Worm (Caenorhabditis elegans) whole organism, young adult: ENCODE data around the gene F55A11.8.
"Not testable (repeated sequence)": the region's sequence is repeated elsewhere in the genome, so short reads cannot be mapped to it uniquely, and the experiment has no call there.

Experiments
- B0336.3 ChIP-seq: fragments of 200-800 bp; sonication (Bioruptor generic); IDR thresholded peaks from 2 replicates; pipeline ENCODE4 v1.3.6; 2022; ENCODE audit warnings: missing genetic modification characterization, missing compliant biosample characterization
- C06A6.2 ChIP-seq: fragments of 200-800 bp; sonication (Bioruptor generic); conservative IDR thresholded peaks from 2 replicates; pipeline ENCODE4 v1.3.6; 2022; ENCODE audit warnings: missing genetic modification characterization, missing compliant biosample characterization
- F23B12.7 ChIP-seq: sonication (generic microtip); optimal IDR thresholded peaks from 2 replicates; lab custom pipeline; 2017; ENCODE audit warnings: missing genetic modification characterization, mild to moderate bottlenecking, missing compliant biosample characterization, antibody characterized with exemption, moderate library complexity; ENCODE audit not compliant: insufficient read depth
- F37B4.10 ChIP-seq: fragments of 200-800 bp; sonication (Bioruptor generic); IDR thresholded peaks from 2 replicates; pipeline ENCODE4 v1.3.6; 2022; ENCODE audit warnings: missing genetic modification characterization, missing compliant biosample characterization
- F52B5.7 ChIP-seq: sonication (generic microtip); optimal IDR thresholded peaks from 2 replicates; lab custom pipeline; 2016; ENCODE audit warnings: mild to moderate bottlenecking, missing genetic modification characterization, missing compliant biosample characterization
- F57A8.1 ChIP-seq: fragments of 200-800 bp; sonication (Bioruptor generic); optimal IDR thresholded peaks from 2 replicates; lab custom pipeline; 2018; ENCODE audit warnings: mild to moderate bottlenecking, missing genetic modification characterization, moderate library complexity, missing compliant biosample characterization
- K11D2.4 ChIP-seq: fragments of 200-800 bp; sonication (Bioruptor generic); IDR thresholded peaks from 2 replicates; pipeline ENCODE4 v1.3.6; 2022; ENCODE audit warnings: missing genetic modification reagents, missing genetic modification characterization, missing compliant biosample characterization
- Y95B8A.8 ChIP-seq: fragments of 200-800 bp; sonication (Bioruptor generic); IDR thresholded peaks from 2 replicates; pipeline ENCODE4 v1.3.6; 2022; ENCODE audit warnings: missing genetic modification reagents, missing genetic modification characterization, missing compliant biosample characterization
- ZK185.1 ChIP-seq: sonication (generic microtip); optimal IDR thresholded peaks from 2 replicates; lab custom pipeline; 2016; ENCODE audit warnings: mild to moderate bottlenecking, missing genetic modification characterization, missing compliant biosample characterization; ENCODE audit not compliant: poor library complexity, severe bottlenecking
- akir-1 ChIP-seq: fragments of 200-800 bp; sonication (Bioruptor generic); optimal IDR thresholded peaks from 2 replicates; lab custom pipeline; 2018; ENCODE audit warnings: mild to moderate bottlenecking, missing genetic modification characterization, moderate library complexity, missing compliant biosample characterization
- ama-1 ChIP-seq, 3 experiments: fragments of 150-350 bp in 1 of 3; sonication (generic microtip) in 2 of 3; optimal IDR thresholded peaks; 2 replicates each; lab custom pipeline; 2014 to 2018; ENCODE audit warnings: missing biosample characterization in 2 of 3, missing genetic modification characterization in 2 of 3, missing genetic modification reagents in 2 of 3
- atf-7 ChIP-seq: sonication (generic microtip); optimal IDR thresholded peaks from 2 replicates; lab custom pipeline; 2017; ENCODE audit warnings: mild to moderate bottlenecking, missing genetic modification characterization, missing compliant biosample characterization
- attf-3 ChIP-seq: fragments of 200-800 bp; sonication (Bioruptor generic); conservative IDR thresholded peaks from 2 replicates; pipeline ENCODE4 v1.3.6; 2022; ENCODE audit warnings: missing genetic modification reagents, missing genetic modification characterization, missing compliant biosample characterization
- attf-5 ChIP-seq: fragments of 200-800 bp; sonication (Bioruptor generic); optimal IDR thresholded peaks from 2 replicates; lab custom pipeline; 2018; ENCODE audit warnings: mild to moderate bottlenecking, missing genetic modification characterization, missing compliant biosample characterization
- cebp-1 ChIP-seq, 2 experiments: fragments of 200-800 bp in 1 of 2; sonication (Bioruptor generic) in 1 of 2; sonication (generic microtip) in 1 of 2; IDR thresholded peaks in 1 of 2; optimal IDR thresholded peaks in 1 of 2; 2 replicates each; pipeline versions ENCODE4 v1.3.6 to Lab custom; 2017 to 2022; ENCODE audit warnings: missing compliant biosample characterization in 2 of 2, missing genetic modification characterization in 2 of 2, mild to moderate bottlenecking in 1 of 2, missing genetic modification reagents in 1 of 2, moderate library complexity in 1 of 2
- ceh-27 ChIP-seq: fragments of 200-800 bp; sonication (Bioruptor generic); optimal IDR thresholded peaks from 2 replicates; lab custom pipeline; 2018; ENCODE audit warnings: mild to moderate bottlenecking, missing genetic modification characterization, moderate library complexity, missing compliant biosample characterization
- die-1 ChIP-seq: sonication (generic microtip); optimal IDR thresholded peaks from 2 replicates; lab custom pipeline; 2016; ENCODE audit warnings: missing genotype, mild to moderate bottlenecking, missing genetic modification characterization, missing compliant biosample characterization
- egrh-3 ChIP-seq: fragments of 200-800 bp; sonication (Bioruptor generic); IDR thresholded peaks from 2 replicates; pipeline ENCODE4 v1.3.6; 2022; ENCODE audit warnings: missing genetic modification reagents, missing genetic modification characterization, missing compliant biosample characterization
- ets-4 ChIP-seq: fragments of 200-800 bp; sonication (Bioruptor generic); optimal IDR thresholded peaks from 2 replicates; lab custom pipeline; 2018; ENCODE audit warnings: mild to moderate bottlenecking, missing genetic modification characterization, missing compliant biosample characterization
- hrde-1 ChIP-seq: sonication (generic microtip); optimal IDR thresholded peaks from 2 replicates; lab custom pipeline; 2016; ENCODE audit warnings: missing genetic modification characterization, mild to moderate bottlenecking, missing compliant biosample characterization, moderate library complexity, missing genotype, missing genetic modification reagents, borderline replicate concordance
- hsf-1 ChIP-seq: fragments of 200-800 bp; sonication (Bioruptor generic); IDR thresholded peaks from 2 replicates; pipeline ENCODE4 v1.3.6; 2022; ENCODE audit warnings: missing genetic modification reagents, missing genetic modification characterization, missing compliant biosample characterization
- let-526 ChIP-seq: fragments of 200-800 bp; sonication (Bioruptor generic); IDR thresholded peaks from 2 replicates; pipeline ENCODE4 v1.3.6; 2022; ENCODE audit warnings: missing genetic modification reagents, missing genetic modification characterization, missing compliant biosample characterization
- lin-26 ChIP-seq: fragments of 200-800 bp; sonication (Bioruptor generic); IDR thresholded peaks from 2 replicates; pipeline ENCODE4 v1.3.6; 2022; ENCODE audit warnings: missing genetic modification reagents, missing genetic modification characterization, missing compliant biosample characterization
- lin-40 ChIP-seq: sonication (generic microtip); optimal IDR thresholded peaks from 2 replicates; lab custom pipeline; 2016; ENCODE audit warnings: missing genetic modification characterization, mild to moderate bottlenecking, missing compliant biosample characterization, missing genotype, missing genetic modification reagents
- lsl-1 ChIP-seq: fragments of 200-800 bp; sonication (Bioruptor generic); optimal IDR thresholded peaks from 2 replicates; lab custom pipeline; 2018; ENCODE audit warnings: mild to moderate bottlenecking, missing genetic modification characterization, moderate library complexity, missing compliant biosample characterization
- madf-6 ChIP-seq: fragments of 200-800 bp; sonication (Bioruptor generic); IDR thresholded peaks from 2 replicates; pipeline ENCODE4 v1.3.6; 2022; ENCODE audit warnings: missing genetic modification reagents, missing genetic modification characterization, missing compliant biosample characterization
- mel-28 ChIP-seq: sonication (generic microtip); optimal IDR thresholded peaks from 2 replicates; lab custom pipeline; 2016; ENCODE audit warnings: borderline replicate concordance, mild to moderate bottlenecking, missing genetic modification characterization, missing compliant biosample characterization
- nfyb-1 ChIP-seq: fragments of 200-800 bp; sonication (Bioruptor generic); IDR thresholded peaks from 2 replicates; pipeline ENCODE4 v1.3.6; 2022; ENCODE audit warnings: missing genetic modification reagents, missing genetic modification characterization, missing compliant biosample characterization
- nhr-120 ChIP-seq: fragments of 200-800 bp; sonication (Bioruptor generic); IDR thresholded peaks from 2 replicates; pipeline ENCODE4 v1.3.6; 2022; ENCODE audit warnings: missing genetic modification characterization, missing compliant biosample characterization
- nhr-27 ChIP-seq: fragments of 200-800 bp; sonication (Bioruptor generic); optimal IDR thresholded peaks from 2 replicates; lab custom pipeline; 2018; ENCODE audit warnings: mild to moderate bottlenecking, missing genetic modification characterization, moderate library complexity, missing compliant biosample characterization
- nhr-80 ChIP-seq: sonication (generic microtip); optimal IDR thresholded peaks from 2 replicates; lab custom pipeline; 2016; ENCODE audit warnings: missing genetic modification characterization, missing compliant biosample characterization
- nhr-90 ChIP-seq: sonication (generic microtip); optimal IDR thresholded peaks from 2 replicates; lab custom pipeline; 2016; ENCODE audit warnings: missing genotype, mild to moderate bottlenecking, missing genetic modification characterization, missing compliant biosample characterization
- pha-4 ChIP-seq: fragments of 150-350 bp; sonication (generic microtip); optimal IDR thresholded peaks from 2 replicates; lab custom pipeline; 2014; ENCODE audit warnings: missing biosample characterization, missing genetic modification reagents, missing genetic modification characterization
- rcor-1 ChIP-seq: fragments of 200-800 bp; sonication (Bioruptor generic); IDR thresholded peaks from 2 replicates; pipeline ENCODE4 v1.3.6; 2022; ENCODE audit warnings: missing genetic modification reagents, missing genetic modification characterization, missing compliant biosample characterization
- sea-2 ChIP-seq: fragments of 200-800 bp; sonication (Bioruptor generic); IDR thresholded peaks from 2 replicates; pipeline ENCODE4 v1.3.6; 2022; ENCODE audit warnings: missing genetic modification characterization, missing compliant biosample characterization
- snpc-3.4 ChIP-seq: sonication (generic microtip); optimal IDR thresholded peaks from 2 replicates; lab custom pipeline; 2017; ENCODE audit warnings: missing genetic modification characterization, mild to moderate bottlenecking, missing compliant biosample characterization, antibody characterized with exemption, moderate library complexity, missing genotype, missing genetic modification reagents
- snpc-4 ChIP-seq, 5 experiments: fragments of 150-350 bp in 1 of 5; sonication (generic microtip) in 4 of 5; optimal IDR thresholded peaks; 2 replicates each; lab custom pipeline; 2014 to 2018; ENCODE audit warnings: missing genetic modification characterization in 5 of 5, missing biosample characterization in 3 of 5, antibody characterized with exemption in 2 of 5, mild to moderate bottlenecking in 2 of 5, missing compliant biosample characterization in 2 of 5, missing genotype in 2 of 5, moderate library complexity in 2 of 5, missing genetic modification reagents in 1 of 5
- somi-1 ChIP-seq: fragments of 200-800 bp; sonication (Bioruptor generic); optimal IDR thresholded peaks from 2 replicates; lab custom pipeline; 2018; ENCODE audit warnings: mild to moderate bottlenecking, missing genetic modification characterization, missing compliant biosample characterization
- tbp1 ChIP-seq: fragments of 200-800 bp; sonication (Bioruptor generic); optimal IDR thresholded peaks from 2 replicates; lab custom pipeline; 2018; ENCODE audit warnings: mild to moderate bottlenecking, missing genetic modification characterization, missing compliant biosample characterization
- ztf-22 ChIP-seq: fragments of 200-800 bp; sonication (Bioruptor generic); optimal IDR thresholded peaks from 2 replicates; lab custom pipeline; 2018; ENCODE audit warnings: mild to moderate bottlenecking, missing genetic modification characterization, moderate library complexity, missing compliant biosample characterization
- ztf-26 ChIP-seq: sonication (generic microtip); optimal IDR thresholded peaks from 2 replicates; lab custom pipeline; 2017; ENCODE audit warnings: missing genetic modification characterization, missing compliant biosample characterization

Gene F55A11.8

DNA sequence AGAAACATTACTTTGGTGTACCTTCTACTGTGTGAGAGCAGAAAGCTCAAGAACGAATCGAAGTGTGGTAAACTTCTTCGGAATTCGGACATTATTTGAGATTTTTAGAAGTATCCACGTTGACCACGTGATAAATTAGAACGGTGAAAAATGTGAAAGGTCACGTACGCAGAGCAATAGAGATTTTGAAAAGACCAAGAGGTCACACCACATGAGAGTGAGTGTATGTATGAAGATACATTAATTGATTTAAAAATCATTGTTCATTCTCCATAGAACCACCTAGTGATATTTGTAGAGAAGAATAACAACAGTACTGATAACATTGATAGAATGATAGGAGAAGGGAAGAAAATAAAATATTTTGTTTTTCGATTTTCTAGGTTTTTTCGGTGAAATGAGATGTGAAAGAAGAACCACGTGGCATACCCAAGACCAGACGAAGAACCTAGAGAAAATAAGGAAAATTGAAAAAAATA is 34.5 kb downstream of the F55A11.8 start, which contains the start of gene pyc-1:
TSS of gene pyc-1 (minus strand) at position 69 of the 479 bp plus-strand sequence.
- TF ChIP-seq hsf-1 (GFP tag; lab: Robert Waterston, UW) (0 out of 2 replicates have a peak, but pooled peaks have one; percentile 4), tbp1 (GFP tag; lab: Kevin White, UChicago) (peak; percentile 16), lin-26 (GFP tag; lab: Robert Waterston, UW) (0 out of 2 replicates have a peak, but pooled peaks have one; percentile 34), C06A6.2 (no peak), die-1 (tag; lab: Kevin White, UChicago) (no peak), snpc-4 (GFP tag; optimal IDR thresholded peaks at IDR 0.05; lab: Kevin White, UChicago) (no peak), snpc-4 (tag; optimal IDR thresholded peaks at IDR 0.05; lab: Kevin White, UChicago) (peak in 2 of 4 experiments; percentile 2 to 28), F52B5.7 (tag; lab: Kevin White, UChicago) (no peak), lin-40 (tag; lab: Kevin White, UChicago) (peak; percentile 23), ama-1 (optimal IDR thresholded peaks at IDR 0.05; lab: Kevin White, UChicago) (peak; percentile 7), ama-1 (GFP tag; optimal IDR thresholded peaks at IDR 0.05; lab: Kevin White, UChicago) (no peak), attf-5 (peak; percentile 42), somi-1 (GFP tag; lab: Kevin White, UChicago) (peak; percentile 6), let-526 (no peak), pha-4 (tag; lab: Kevin White, UChicago) (peak; percentile 55), ets-4 (peak; percentile 8), F23B12.7 (tag; lab: Kevin White, UChicago) (peak; percentile 24), rcor-1 (GFP tag; lab: Robert Waterston, UW) (no peak), nhr-80 (tag; lab: Kevin White, UChicago) (peak; percentile 32), cebp-1 (GFP tag; IDR thresholded peaks at IDR 0.05; lab: Robert Waterston, UW) (no peak), cebp-1 (tag; optimal IDR thresholded peaks at IDR 0.05; lab: Kevin White, UChicago) (peak; percentile 2)

ce11 chrV:11823125-11823833 is 35.3 kb downstream of the F55A11.8 start:
- 0 out of 2 replicates have a peak, but pooled peaks have one; percentile 28 for TF ChIP-seq K11D2.4
- peak; percentile 45 for TF ChIP-seq ama-1 (optimal IDR thresholded peaks at IDR 0.05; lab: Kevin White, UChicago)
- TF ChIP-seq ama-1 (GFP tag; optimal IDR thresholded peaks at IDR 0.05; lab: Kevin White, UChicago): not testable (repeated sequence)
- peak; percentile 72 for TF ChIP-seq nfyb-1 (GFP tag; lab: Robert Waterston, UW)

DNA sequence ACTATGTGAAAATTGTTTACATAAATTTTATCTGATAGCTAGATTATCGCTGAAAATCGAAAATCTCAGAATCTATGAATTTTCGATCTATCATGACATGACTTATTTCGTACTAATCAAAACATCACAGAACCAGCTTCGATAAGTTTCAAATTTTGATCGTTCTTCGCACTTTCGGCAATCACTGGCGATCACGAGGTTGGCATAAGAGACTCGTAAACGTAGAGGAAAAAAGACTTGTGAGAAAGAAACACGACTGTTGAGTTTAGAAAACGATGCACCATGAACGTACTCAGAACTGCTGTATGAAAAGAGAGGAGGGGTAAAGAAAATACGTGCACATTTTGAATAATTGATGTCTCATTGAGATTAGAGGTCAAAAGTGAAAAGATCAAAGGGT is 36.0 kb downstream of the F55A11.8 start:
- TF ChIP-seq lsl-1 (GFP tag; lab: Kevin White, UChicago) (no peak), hrde-1 (tag; lab: Kevin White, UChicago) (no peak), ceh-27 (GFP tag; lab: Kevin White, UChicago) (no peak), B0336.3 (peak; percentile 50; the same call in 1 of the 2 replicates), madf-6 (GFP tag; lab: Robert Waterston, UW) (no peak; the same call in 1 of the 2 replicates), akir-1 (GFP tag; lab: Kevin White, UChicago) (no peak), attf-5 (peak; percentile 60), sea-2 (no peak), mel-28 (no peak), egrh-3 (GFP tag; lab: Robert Waterston, UW) (no peak), attf-3 (GFP tag; lab: Robert Waterston, UW) (no peak), nhr-120 (GFP tag; lab: Robert Waterston, UW) (no peak), F23B12.7 (tag; lab: Kevin White, UChicago) (no peak), snpc-3.4 (tag; lab: Kevin White, UChicago) (no peak), F57A8.1 (GFP tag; lab: Kevin White, UChicago) (no peak), Y95B8A.8 (GFP tag; lab: Robert Waterston, UW) (peak; percentile 25; the same call in 1 of the 2 replicates), F37B4.10 (GFP tag; lab: Robert Waterston, UW) (no peak), ztf-26 (tag; lab: Kevin White, UChicago) (peak; percentile 38), nhr-90 (tag; lab: Kevin White, UChicago) (peak; percentile 14), nhr-27 (no peak), C06A6.2 (0 out of 2 replicates have a peak, but pooled peaks have one; percentile 14), ztf-22 (GFP tag; lab: Kevin White, UChicago) (no peak), ZK185.1 (tag; lab: Kevin White, UChicago) (peak; percentile 38), atf-7 (tag; lab: Kevin White, UChicago) (peak; percentile 53)
